Worm (Caenorhabditis elegans): Measurements from ENCODE around the gene trh-1.

The trh-1 gene

ce11 chrIV:17383046-17383445, 14.7 kb downstream of the trh-1 start, which contains the start of gene C30H6.12:
Gene C30H6.12 (plus strand): TSS chrIV:17383346.
- TF ChIP-seq ceh-8 (GFP tag; optimal IDR thresholded peaks at IDR 0.05) = no peak
- no peak for TF ChIP-seq xbp-1 (tag; optimal IDR thresholded peaks at IDR 0.05)

ce11 chrIV:17387442-17387967, 19.1 kb downstream of the trh-1 start, which contains the start of gene T02D1.8:
Gene T02D1.8 (minus strand): TSS chrIV:17387492.
- TF ChIP-seq efl-3 (GFP tag; optimal IDR thresholded peaks at IDR 0.05) = no peak
- TF ChIP-seq F16B12.6 (tag; optimal IDR thresholded peaks at IDR 0.05) = no peak
- TF ChIP-seq lin-35 (GFP tag; optimal IDR thresholded peaks at IDR 0.05) = no peak
- peak; percentile 22 for TF ChIP-seq nhr-71 (tag; optimal IDR thresholded peaks at IDR 0.05)
- TF ChIP-seq elt-2 (tag; optimal IDR thresholded peaks at IDR 0.05) = peak; percentile 55
- TF ChIP-seq dsc-1 (tag; optimal IDR thresholded peaks at IDR 0.05) = no peak
- TF ChIP-seq aly-2 (tag; optimal IDR thresholded peaks at IDR 0.05) = no peak

DNA sequence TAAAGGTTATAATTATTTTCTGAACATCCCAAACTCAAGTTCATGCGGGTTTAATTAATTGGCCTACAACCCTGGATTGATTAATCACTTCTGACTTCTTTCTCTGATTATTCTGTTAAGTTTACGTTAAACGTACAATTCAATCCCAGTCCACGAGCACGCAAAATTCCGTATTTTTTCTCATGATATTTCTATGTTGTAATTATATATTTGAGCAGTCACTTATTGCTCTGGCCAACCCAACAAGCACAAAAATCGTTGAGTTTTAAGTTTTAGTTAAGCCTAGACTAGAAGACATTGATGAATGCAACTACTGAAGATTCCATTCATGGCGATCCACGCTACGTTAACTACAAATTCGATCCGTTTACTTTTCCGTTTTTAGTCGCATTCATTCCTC, 27.5 kb downstream of the trh-1 start, which contains the start of gene sru-15:
Gene sru-15, plus strand, starts transcription at position 301 of the 400 bp plus-strand sequence.
- TF ChIP-seq nhr-85 (tag) (no peak), egl-27 (tag; optimal IDR thresholded peaks at IDR 0.05) (no peak), mef-2 (tag; optimal IDR thresholded peaks at IDR 0.05) (no peak)

ce11 chrIV:17399455-17399854, 31.1 kb downstream of the trh-1 start, which contains the start of gene T02D1.4:
Gene T02D1.4 (plus strand): TSS chrIV:17399755.
- TF ChIP-seq pax-3 (tag; optimal IDR thresholded peaks at IDR 0.05) (peak; percentile 23), fkh-8 (tag; optimal IDR thresholded peaks at IDR 0.05) (peak; percentile 0), C34B4.2 (tag; optimal IDR thresholded peaks at IDR 0.05) (no peak)

DNA sequence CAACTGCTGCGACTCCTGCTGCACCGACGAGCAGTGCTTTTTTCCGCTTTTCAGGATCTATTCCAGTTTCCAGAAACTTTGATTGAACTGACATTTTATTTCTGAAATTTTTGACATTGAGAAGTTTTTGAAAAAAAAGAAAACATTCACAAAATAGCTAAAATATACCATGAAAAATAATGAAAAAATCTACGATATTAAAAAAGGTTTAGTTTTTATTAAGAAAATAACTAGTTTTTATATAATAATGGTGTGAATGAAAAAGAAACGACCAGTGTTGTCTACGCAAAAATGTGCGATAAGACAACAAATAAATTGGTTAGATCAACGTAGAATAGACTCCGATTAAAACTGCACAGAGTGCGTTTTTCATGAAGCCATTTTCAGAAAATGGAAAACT, 37.1 kb downstream of the trh-1 start, which contains the start of gene pmp-4:
Gene pmp-4, minus strand, starts transcription at position 101 of the 400 bp plus-strand sequence.
- TF ChIP-seq unc-30 (tag; optimal IDR thresholded peaks at IDR 0.05) (no peak), efl-1 (optimal IDR thresholded peaks at IDR 0.05) (no peak), efl-1 (GFP tag; optimal IDR thresholded peaks at IDR 0.05 in 1 of 2) (peak in 1 of 2 experiments; percentile 7)

DNA sequence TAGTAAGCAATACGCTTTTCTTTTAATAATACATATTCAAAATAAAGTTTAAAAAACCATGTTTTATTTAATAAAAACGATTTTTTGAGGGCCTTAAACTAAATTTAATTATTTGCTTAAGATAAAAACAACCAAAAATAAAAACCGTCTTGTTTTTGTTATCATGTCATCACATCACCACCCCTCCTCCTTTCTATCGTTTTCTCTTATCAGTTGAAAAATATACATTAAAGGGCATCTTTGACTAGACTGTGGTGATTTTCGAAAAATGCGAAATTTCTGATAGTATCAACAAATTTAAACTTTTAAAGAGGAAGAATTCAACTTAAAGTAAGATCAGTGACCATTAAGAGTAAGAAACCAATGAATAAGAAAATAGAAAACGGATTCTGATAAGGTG, 37.7 kb downstream of the trh-1 start:
- TF ChIP-seq rnt-1 (tag; optimal IDR thresholded peaks at IDR 0.05) = no peak
- TF ChIP-seq blmp-1 (tag; optimal IDR thresholded peaks at IDR 0.05) = peak; percentile 11
- no peak for TF ChIP-seq jun-1 (tag; optimal IDR thresholded peaks at IDR 0.05)
- no peak for TF ChIP-seq skn-1 (tag; optimal IDR thresholded peaks at IDR 0.05)
- no peak for TF ChIP-seq hpl-2 (GFP tag; optimal IDR thresholded peaks at IDR 0.05)
- TF ChIP-seq sptf-1 (tag; optimal IDR thresholded peaks at IDR 0.05) = no peak
- TF ChIP-seq hlh-4 (tag; optimal IDR thresholded peaks at IDR 0.05) = no peak
- TF ChIP-seq C16A3.4 (tag; optimal IDR thresholded peaks at IDR 0.05) = no peak
- TF ChIP-seq nhr-20 (tag; optimal IDR thresholded peaks at IDR 0.05) = peak; percentile 25
- no peak for TF ChIP-seq lin-15B (tag; optimal IDR thresholded peaks at IDR 0.05)
- TF ChIP-seq elt-2 (tag; optimal IDR thresholded peaks at IDR 0.05) = peak; percentile 64
- no peak for TF ChIP-seq Y116A8C.19 (tag; optimal IDR thresholded peaks at IDR 0.05; ENCODE audit: borderline replicate concordance)

DNA sequence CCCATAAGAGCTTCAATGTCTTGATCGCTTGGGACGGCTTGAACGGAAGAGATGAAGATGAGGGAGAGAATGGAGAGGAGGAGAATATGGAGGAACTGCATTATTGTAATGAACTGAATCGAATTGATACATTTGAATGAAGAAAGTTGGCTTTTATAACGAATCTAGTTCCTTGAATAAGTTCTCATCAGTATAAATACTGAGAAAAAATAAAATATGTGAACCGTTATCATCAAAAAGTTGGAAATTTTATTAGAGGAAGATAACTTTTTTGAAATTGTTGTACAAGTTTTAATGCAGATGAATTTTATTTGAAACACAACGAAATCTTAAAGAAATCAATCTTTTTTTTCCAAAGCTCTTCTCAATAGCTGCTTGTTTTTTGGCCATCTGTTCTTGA, 38.6 kb downstream of the trh-1 start, which contains the start of gene T02D1.7:
Gene T02D1.7, minus strand, starts transcription at position 101 of the 400 bp plus-strand sequence.
- TF ChIP-seq unc-30 (tag; optimal IDR thresholded peaks at IDR 0.05) (no peak), zag-1 (tag; optimal IDR thresholded peaks at IDR 0.05) (no peak), xbp-1 (tag; optimal IDR thresholded peaks at IDR 0.05) (no peak), ets-5 (GFP tag; IDR thresholded peaks at IDR 0.05) (no peak), nhr-47 (tag; optimal IDR thresholded peaks at IDR 0.05) (no peak), nhr-71 (tag; optimal IDR thresholded peaks at IDR 0.05) (no peak)
